Worm (Caenorhabditis elegans): Measurements from ENCODE around the gene ttr-15.

ce11 chrIII:10314234-10314633 is 23.4 kb upstream of the ttr-15 start:
- TF ChIP-seq nhr-237 (tag; optimal IDR thresholded peaks at IDR 0.05) (no peak), unc-62 (GFP tag; optimal IDR thresholded peaks at IDR 0.05) (no peak), elt-3 (tag; optimal IDR thresholded peaks at IDR 0.05) (no peak), nhr-28 (tag; optimal IDR thresholded peaks at IDR 0.05) (no peak), nhr-76 (tag; optimal IDR thresholded peaks at IDR 0.05) (no peak), lin-13 (tag; optimal IDR thresholded peaks at IDR 0.05) (no peak)
